Fruit fly (Drosophila melanogaster) whole organism, embryonic: ENCODE measurements around the gene AsnRS.

Source experiments
- Blimp-1 ChIP-seq: fragments of 200-800 bp; sonication (Bioruptor generic); optimal IDR thresholded peaks from 3 replicates; lab custom pipeline; 2018; ENCODE audit warnings: missing biosample characterization, missing genetic modification characterization, mild to moderate bottlenecking, moderate library complexity, missing genetic modification reagents
- CG11093 ChIP-seq: fragments of 200-800 bp; sonication (Bioruptor generic); IDR thresholded peaks from 3 replicates; pipeline ENCODE4 v1.3.6; 2022; ENCODE audit warnings: missing biosample characterization, missing genetic modification characterization
- CG11695 ChIP-seq: fragments of 200-800 bp; sonication (Bioruptor generic); IDR thresholded peaks from 3 replicates; pipeline ENCODE4 v1.3.6; 2022; ENCODE audit warnings: missing biosample characterization, missing genetic modification characterization
- CG12744 ChIP-seq: fragments of 200-800 bp; sonication (Bioruptor generic); optimal IDR thresholded peaks from 2 replicates; lab custom pipeline; 2016; ENCODE audit warnings: missing biosample characterization, missing genetic modification characterization
- CG15073 ChIP-seq: fragments of 200-800 bp; sonication (Bioruptor generic); optimal IDR thresholded peaks from 2 replicates; lab custom pipeline; 2016; ENCODE audit warnings: missing biosample characterization, missing genetic modification characterization
- CG1832 ChIP-seq: fragments of 200-800 bp; sonication (Bioruptor generic); optimal IDR thresholded peaks from 2 replicates; lab custom pipeline; 2017; ENCODE audit warnings: missing biosample characterization, mild to moderate bottlenecking, missing genetic modification characterization, inconsistent platforms
- CG18476 ChIP-seq: fragments of 200-800 bp; sonication (Bioruptor generic); optimal IDR thresholded peaks from 2 replicates; lab custom pipeline; 2016; ENCODE audit warnings: missing biosample characterization, mild to moderate bottlenecking, missing genetic modification characterization
- CG18599 ChIP-seq: fragments of 200-800 bp; sonication (Bioruptor generic); optimal IDR thresholded peaks from 3 replicates; lab custom pipeline; 2017; ENCODE audit warnings: missing biosample characterization, missing genetic modification characterization, mild to moderate bottlenecking, moderate library complexity, missing genetic modification reagents
- CG2199 ChIP-seq: fragments of 200-800 bp; sonication (Bioruptor generic); IDR thresholded peaks from 3 replicates; pipeline ENCODE4 v1.3.6; 2022; ENCODE audit warnings: missing biosample characterization, missing genetic modification characterization
- CG2712 ChIP-seq: fragments of 200-800 bp; optimal IDR thresholded peaks from 3 replicates; lab custom pipeline; 2019; ENCODE audit warnings: missing biosample characterization, mild to moderate bottlenecking, missing genetic modification characterization, moderate library complexity
- CG2889 ChIP-seq: fragments of 200-800 bp; sonication (Bioruptor generic); IDR thresholded peaks from 3 replicates; pipeline ENCODE4 v1.3.6; 2022; ENCODE audit warnings: missing biosample characterization, missing genetic modification characterization
- CG31388 ChIP-seq: fragments of 200-800 bp; sonication (Bioruptor generic); optimal IDR thresholded peaks from 2 replicates; lab custom pipeline; 2016; ENCODE audit warnings: missing biosample characterization, missing genetic modification characterization
- CG4328 ChIP-seq: fragments of 200-800 bp; sonication (Bioruptor generic); optimal IDR thresholded peaks from 3 replicates; lab custom pipeline; 2017; ENCODE audit warnings: missing biosample characterization, missing genetic modification reagents, missing genetic modification characterization
- CG4617 ChIP-seq: fragments of 200-800 bp; sonication (Bioruptor generic); optimal IDR thresholded peaks from 3 replicates; lab custom pipeline; 2016; ENCODE audit warnings: missing biosample characterization, missing genetic modification characterization, borderline replicate concordance
- CG4730 ChIP-seq: fragments of 200-800 bp; sonication (Bioruptor generic); IDR thresholded peaks from 2 replicates; pipeline ENCODE4 v1.3.6; 2022; ENCODE audit warnings: missing biosample characterization, missing genetic modification characterization
- CG6813 ChIP-seq: fragments of 200-800 bp; sonication (Bioruptor generic); optimal IDR thresholded peaks from 2 replicates; lab custom pipeline; 2017; ENCODE audit warnings: missing biosample characterization, missing genetic modification characterization, mild to moderate bottlenecking, moderate library complexity, missing genetic modification reagents
- CG8478 ChIP-seq: fragments of >200 bp; optimal IDR thresholded peaks from 2 replicates; lab custom pipeline; 2018
- CG8924 ChIP-seq: fragments of 200-800 bp; optimal IDR thresholded peaks from 3 replicates; lab custom pipeline; 2019; ENCODE audit warnings: missing biosample characterization, mild to moderate bottlenecking, missing genetic modification characterization, moderate library complexity
- CG9609 ChIP-seq: fragments of 200-800 bp; sonication (Bioruptor generic); optimal IDR thresholded peaks from 3 replicates; lab custom pipeline; 2016; ENCODE audit warnings: missing biosample characterization, missing genetic modification characterization
- Dbx ChIP-seq: fragments of 200-800 bp; sonication (Bioruptor generic); IDR thresholded peaks from 3 replicates; pipeline ENCODE4 v1.3.6; 2022; ENCODE audit warnings: missing biosample characterization, missing genetic modification characterization
- Dp ChIP-seq: fragments of 200-800 bp; sonication (Bioruptor generic); optimal IDR thresholded peaks from 2 replicates; lab custom pipeline; 2018; ENCODE audit warnings: missing biosample characterization, mild to moderate bottlenecking, missing genetic modification characterization, moderate library complexity
- Gug ChIP-seq: fragments of 200-800 bp; sonication (Bioruptor generic); IDR thresholded peaks from 4 replicates; pipeline ENCODE4 v1.3.6; 2022; ENCODE audit warnings: missing biosample characterization, missing genetic modification characterization
- Lhr ChIP-seq: fragments of 200-800 bp; sonication (Bioruptor generic); optimal IDR thresholded peaks from 3 replicates; lab custom pipeline; 2017; ENCODE audit warnings: mild to moderate bottlenecking, missing biosample characterization, missing genetic modification reagents, missing genetic modification characterization
- MESR4 ChIP-seq: fragments of 200-800 bp; sonication (Bioruptor generic); optimal IDR thresholded peaks from 2 replicates; lab custom pipeline; 2018; ENCODE audit warnings: missing biosample characterization, mild to moderate bottlenecking, missing genetic modification characterization, moderate library complexity
- Oaz ChIP-seq: fragments of 200-800 bp; sonication (Bioruptor generic); IDR thresholded peaks from 2 replicates; pipeline ENCODE4 v1.3.6; 2022; ENCODE audit warnings: missing biosample characterization, missing genetic modification characterization
- Poxn ChIP-seq: fragments of 200-800 bp; sonication (Bioruptor generic); IDR thresholded peaks from 2 replicates; pipeline ENCODE4 v1.3.6; 2022; ENCODE audit warnings: missing biosample characterization, missing genetic modification characterization
- Usf ChIP-seq: fragments of 200-800 bp; sonication (Bioruptor generic); optimal IDR thresholded peaks from 2 replicates; lab custom pipeline; 2017; ENCODE audit warnings: missing genotype, missing biosample characterization, missing genetic modification characterization
- ab ChIP-seq: fragments of 200-800 bp; sonication (Bioruptor generic); optimal IDR thresholded peaks from 2 replicates; lab custom pipeline; 2016; ENCODE audit warnings: missing biosample characterization, missing genetic modification characterization
- bcd ChIP-seq: fragments of 200-800 bp; sonication (Bioruptor generic); optimal IDR thresholded peaks from 2 replicates; lab custom pipeline; 2017; ENCODE audit warnings: missing biosample characterization, mild to moderate bottlenecking, missing genetic modification characterization
- bowl ChIP-seq: fragments of 200-800 bp; sonication (Bioruptor generic); IDR thresholded peaks from 2 replicates; pipeline ENCODE4 v1.3.6; 2022; ENCODE audit warnings: missing biosample characterization, missing genetic modification characterization
- croc ChIP-seq: fragments of 200-800 bp; sonication (Bioruptor generic); conservative IDR thresholded peaks from 3 replicates; pipeline ENCODE4 v1.3.6; 2022; ENCODE audit warnings: missing biosample characterization, missing genetic modification characterization
- cwo ChIP-seq: fragments of 200-800 bp; sonication (Bioruptor generic); optimal IDR thresholded peaks from 3 replicates; lab custom pipeline; 2017; ENCODE audit warnings: missing biosample characterization, missing genetic modification characterization, mild to moderate bottlenecking, moderate library complexity, missing genetic modification reagents
- da ChIP-seq: fragments of 200-800 bp; sonication (Bioruptor generic); optimal IDR thresholded peaks from 2 replicates; lab custom pipeline; 2016; ENCODE audit warnings: missing biosample characterization, missing genetic modification characterization
- fru ChIP-seq: fragments of >200 bp; optimal IDR thresholded peaks from 2 replicates; lab custom pipeline; 2017
- fu2 ChIP-seq: fragments of 200-800 bp; sonication (Bioruptor generic); optimal IDR thresholded peaks from 2 replicates; lab custom pipeline; 2016; ENCODE audit warnings: missing biosample characterization, missing genetic modification characterization
- gce ChIP-seq: fragments of 200-800 bp; sonication (Bioruptor generic); IDR thresholded peaks from 3 replicates; pipeline ENCODE4 v1.3.6; 2022; ENCODE audit warnings: missing biosample characterization, missing genetic modification characterization
- gcm ChIP-seq: fragments of 200-800 bp; sonication (Bioruptor generic); optimal IDR thresholded peaks from 2 replicates; lab custom pipeline; 2019; ENCODE audit warnings: missing biosample characterization, mild to moderate bottlenecking, missing genetic modification characterization, moderate library complexity
- mam ChIP-seq: fragments of 200-800 bp; sonication (Bioruptor generic); optimal IDR thresholded peaks from 3 replicates; lab custom pipeline; 2016; ENCODE audit warnings: missing biosample characterization, missing genetic modification characterization
- mirr ChIP-seq: fragments of 200-800 bp; sonication (Bioruptor generic); optimal IDR thresholded peaks from 3 replicates; lab custom pipeline; 2018; ENCODE audit warnings: missing biosample characterization, mild to moderate bottlenecking, missing genetic modification characterization
- nerfin-1 ChIP-seq: fragments of 200-800 bp; sonication (Bioruptor generic); optimal IDR thresholded peaks from 3 replicates; lab custom pipeline; 2019; ENCODE audit warnings: missing biosample characterization, mild to moderate bottlenecking, missing genetic modification characterization, moderate library complexity
- onecut ChIP-seq: fragments of 200-800 bp; sonication (Bioruptor generic); IDR thresholded peaks from 2 replicates; pipeline ENCODE4 v1.3.6; 2022; ENCODE audit warnings: missing biosample characterization, missing genetic modification characterization
- pnt ChIP-seq: fragments of 200-800 bp; sonication (Bioruptor generic); optimal IDR thresholded peaks from 3 replicates; lab custom pipeline; 2016; ENCODE audit warnings: missing biosample characterization, missing genetic modification characterization
- pros ChIP-seq: fragments of 200-800 bp; sonication (Bioruptor generic); optimal IDR thresholded peaks from 3 replicates; lab custom pipeline; 2019; ENCODE audit warnings: missing biosample characterization, mild to moderate bottlenecking, missing genetic modification characterization, moderate library complexity
- run ChIP-seq: fragments of 200-800 bp; sonication (Bioruptor generic); optimal IDR thresholded peaks from 3 replicates; lab custom pipeline; 2018; ENCODE audit warnings: missing biosample characterization, mild to moderate bottlenecking, missing genetic modification characterization
- shn ChIP-seq: fragments of 200-800 bp; sonication (Bioruptor generic); optimal IDR thresholded peaks from 3 replicates; lab custom pipeline; 2016; ENCODE audit warnings: missing biosample characterization, missing genetic modification characterization
- sim ChIP-seq: fragments of 200-800 bp; sonication (Bioruptor generic); IDR thresholded peaks from 2 replicates; pipeline ENCODE4 v1.3.6; 2022; ENCODE audit warnings: missing biosample characterization, missing genetic modification characterization
- sna ChIP-seq: fragments of 200-800 bp; sonication (Bioruptor generic); IDR thresholded peaks from 2 replicates; pipeline ENCODE4 v1.3.6; 2022; ENCODE audit warnings: missing biosample characterization, missing genetic modification characterization; ENCODE audit not compliant: partially characterized antibody
- tgo ChIP-seq: fragments of 200-800 bp; sonication (Bioruptor generic); IDR thresholded peaks from 3 replicates; pipeline ENCODE4 v1.3.6; 2022; ENCODE audit warnings: missing biosample characterization, missing genetic modification characterization
- ttk ChIP-seq: fragments of 200-800 bp; sonication (Bioruptor generic); IDR thresholded peaks from 2 replicates; pipeline ENCODE4 v2.1.2; 2022; ENCODE audit warnings: missing biosample characterization, missing genetic modification characterization
- tup ChIP-seq: fragments of 200-800 bp; sonication (Bioruptor generic); optimal IDR thresholded peaks from 2 replicates; lab custom pipeline; 2016; ENCODE audit warnings: missing biosample characterization, mild to moderate bottlenecking, missing genetic modification characterization, moderate library complexity
- twi ChIP-seq: fragments of 200-800 bp; optimal IDR thresholded peaks from 2 replicates; lab custom pipeline; 2019; ENCODE audit warnings: missing biosample characterization, mild to moderate bottlenecking, missing genetic modification characterization, moderate library complexity

AsnRS gene

dm6 chr2L:19131905-19132402 is at the start of gene AsnRS, which contains the start of gene DCTN6-p27 (continued):
- TF ChIP-seq mam (GFP tag; lab: Kevin White, UChicago) (peak; percentile 77), CG1832 (GFP tag; lab: Kevin White, UChicago) (no peak), onecut (peak; percentile 48; the same call in 1 of the 2 replicates), CG11695 (GFP tag; lab: Robert Waterston, UW) (peak; percentile 60; the same call in 1 of the 3 replicates), da (GFP tag; lab: Kevin White, UChicago) (peak; percentile 3), Usf (peak; percentile 3), Blimp-1 (GFP tag; lab: Kevin White, UChicago) (no peak), twi (tag; lab: Kevin White, UChicago) (peak; percentile 40), run (tag; lab: Kevin White, UChicago) (no peak), pnt (GFP tag; lab: Kevin White, UChicago) (peak; percentile 15), CG9609 (GFP tag; lab: Kevin White, UChicago) (peak; percentile 39), CG4328 (peak; percentile 51), croc (GFP tag; lab: Robert Waterston, UW) (0 out of 3 replicates have a peak, but pooled peaks have one; percentile 19), sim (GFP tag; lab: Robert Waterston, UW) (no peak), Oaz (GFP tag; lab: Robert Waterston, UW) (no peak), ttk (GFP tag; lab: Robert Waterston, UW) (peak; percentile 58; the same call in 1 of the 2 replicates), sna (peak; percentile 60; the same call in 1 of the 2 replicates), cwo (peak; percentile 53), tup (GFP tag; lab: Kevin White, UChicago) (peak; percentile 63), CG8478 (lab: Kevin White, UChicago) (no peak), CG2712 (tag; lab: Kevin White, UChicago) (peak; percentile 62), Poxn (GFP tag; lab: Robert Waterston, UW) (0 out of 2 replicates have a peak, but pooled peaks have one; percentile 6), fru (no peak), pros (GFP tag; lab: Kevin White, UChicago) (no peak), Dp (GFP tag; lab: Kevin White, UChicago) (peak; percentile 49), mirr (GFP tag; lab: Kevin White, UChicago) (peak; percentile 55), Gug (GFP tag; lab: Robert Waterston, UW) (peak; percentile 81), Dbx (GFP tag; lab: Robert Waterston, UW) (peak; percentile 72), shn (GFP tag; lab: Kevin White, UChicago) (peak; percentile 22), CG8924 (tag; lab: Kevin White, UChicago) (peak; percentile 64), fu2 (peak; percentile 21), CG11093 (0 out of 3 replicates have a peak, but pooled peaks have one; percentile 39), Lhr (GFP tag; lab: Kevin White, UChicago) (peak; percentile 19), CG18599 (GFP tag; lab: Kevin White, UChicago) (peak; percentile 78), bcd (peak; percentile 67), gcm (no peak), CG18476 (GFP tag; lab: Kevin White, UChicago) (peak; percentile 58), CG2889 (GFP tag; lab: Robert Waterston, UW) (no peak), CG4730 (GFP tag; lab: Robert Waterston, UW) (no peak), CG4617 (GFP tag; lab: Kevin White, UChicago) (peak; percentile 76), gce (GFP tag; lab: Robert Waterston, UW) (no peak), tgo (peak; percentile 55), CG12744 (GFP tag; lab: Kevin White, UChicago) (peak; percentile 14), CG2199 (GFP tag; lab: Robert Waterston, UW) (peak; percentile 60; the same call in 1 of the 3 replicates), CG15073 (GFP tag; lab: Kevin White, UChicago) (no peak), ab (GFP tag; lab: Kevin White, UChicago) (no peak), CG6813 (GFP tag; lab: Kevin White, UChicago) (no peak), bowl (GFP tag; lab: Robert Waterston, UW) (no peak), nerfin-1 (peak; percentile 90), CG31388 (GFP tag; lab: Kevin White, UChicago) (no peak), MESR4 (no peak)
